Worm (Caenorhabditis elegans) whole organism, late embryonic: Measurements from ENCODE around the gene fbxb-79.

Source experiments
- C38D4.7 ChIP-seq: fragments of 200-800 bp; sonication (Bioruptor generic); optimal IDR thresholded peaks from 2 replicates; lab custom pipeline; 2018; ENCODE audit warnings: mild to moderate bottlenecking, missing genetic modification characterization, moderate library complexity, missing compliant biosample characterization
- K09A11.1 ChIP-seq: sonication (generic microtip); optimal IDR thresholded peaks from 2 replicates; lab custom pipeline; 2017; ENCODE audit warnings: antibody characterized with exemption, mild to moderate bottlenecking, missing genetic modification characterization, missing compliant biosample characterization; ENCODE audit not compliant: insufficient read depth
- T23F11.4 ChIP-seq: fragments of 200-800 bp; sonication (Bioruptor generic); optimal IDR thresholded peaks from 2 replicates; lab custom pipeline; 2018; ENCODE audit warnings: mild to moderate bottlenecking, missing genetic modification characterization, missing compliant biosample characterization
- ama-1 ChIP-seq: fragments of 150-350 bp; optimal IDR thresholded peaks from 2 replicates; lab custom pipeline; 2014
- che-1 ChIP-seq: sonication (generic microtip); optimal IDR thresholded peaks from 2 replicates; lab custom pipeline; 2016; ENCODE audit warnings: mild to moderate bottlenecking, missing genetic modification characterization, missing compliant biosample characterization
- dve-1 ChIP-seq: sonication (generic microtip); optimal IDR thresholded peaks from 2 replicates; lab custom pipeline; 2017; ENCODE audit warnings: antibody characterized with exemption, mild to moderate bottlenecking, missing genetic modification characterization, missing compliant biosample characterization
- ets-4 ChIP-seq: sonication (generic microtip); optimal IDR thresholded peaks from 2 replicates; lab custom pipeline; 2016; ENCODE audit warnings: missing genetic modification characterization, missing compliant biosample characterization
- gmeb-2 ChIP-seq: sonication (generic microtip); optimal IDR thresholded peaks from 2 replicates; lab custom pipeline; 2016; ENCODE audit warnings: missing genetic modification characterization, inconsistent platforms, missing compliant biosample characterization
- lim-6 ChIP-seq: sonication (generic microtip); optimal IDR thresholded peaks from 2 replicates; lab custom pipeline; 2016; ENCODE audit warnings: missing genetic modification characterization, missing compliant biosample characterization
- nfya-1 ChIP-seq: sonication (generic microtip); optimal IDR thresholded peaks from 2 replicates; lab custom pipeline; 2017; ENCODE audit warnings: missing genetic modification characterization, mild to moderate bottlenecking, missing compliant biosample characterization, antibody characterized with exemption, moderate library complexity
- pag-3 ChIP-seq: sonication (generic microtip); optimal IDR thresholded peaks from 2 replicates; lab custom pipeline; 2016; ENCODE audit warnings: missing compliant biosample characterization, missing genetic modification characterization, borderline replicate concordance
- pha-4 ChIP-seq: fragments of 150-350 bp; optimal IDR thresholded peaks from 2 replicates; lab custom pipeline; 2018; ENCODE audit warnings: missing biosample characterization, missing genetic modification reagents, missing genetic modification characterization
- pqm-1 ChIP-seq: sonication (generic microtip); optimal IDR thresholded peaks from 2 replicates; lab custom pipeline; 2016; ENCODE audit warnings: missing genetic modification characterization, missing compliant biosample characterization
- tbx-2 ChIP-seq: sonication (generic microtip); optimal IDR thresholded peaks from 2 replicates; lab custom pipeline; 2016; ENCODE audit warnings: missing genetic modification characterization, missing compliant biosample characterization

DNA sequence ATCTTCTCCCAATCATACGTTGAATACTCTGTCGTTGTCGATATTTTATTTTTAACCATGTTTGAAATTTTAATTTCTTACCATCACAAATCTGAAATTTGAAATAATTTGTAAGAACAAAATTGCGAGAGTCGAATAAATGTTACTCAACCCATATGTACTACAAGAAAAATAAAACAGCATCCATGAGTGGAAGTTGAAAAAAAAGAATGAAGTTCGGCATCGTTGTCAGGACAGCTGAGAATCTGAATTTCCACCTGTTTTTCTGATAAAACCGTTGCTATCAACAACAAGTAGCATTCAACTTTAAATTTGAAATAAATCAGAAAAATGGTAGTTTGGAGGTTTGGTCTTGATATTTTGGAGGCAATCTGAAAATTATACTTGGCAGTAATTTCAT, 34.6 kb upstream of the fbxb-79 start, which contains the start of gene C29F4.3:
- TF ChIP-seq gmeb-2 (tag; lab: Kevin White, UChicago) (no peak), che-1 (tag; lab: Kevin White, UChicago) (no peak), nfya-1 (tag; lab: Kevin White, UChicago) (no peak), C38D4.7 (GFP tag; lab: Kevin White, UChicago) (no peak), pag-3 (tag; lab: Kevin White, UChicago) (no peak), K09A11.1 (tag; lab: Kevin White, UChicago) (no peak), dve-1 (tag; lab: Kevin White, UChicago) (no peak), pha-4 (tag; lab: Kevin White, UChicago) (no peak), tbx-2 (tag; lab: Kevin White, UChicago) (no peak), T23F11.4 (GFP tag; lab: Kevin White, UChicago) (no peak), ama-1 (lab: Kevin White, UChicago) (no peak), pqm-1 (tag; lab: Kevin White, UChicago) (no peak), lim-6 (no peak), ets-4 (no peak)
